Fruit fly (Drosophila melanogaster): ENCODE data around the gene Hers.
A peak's percentile ranks its signal among the peaks of the same experiment; 100 is the strongest.

The Hers gene

dm6 chrX:19889128-19889756, 23.3 kb downstream of the Hers start (continued):
- peak; percentile 70 for TF ChIP-seq Hand (GFP tag; optimal IDR thresholded peaks at IDR 0.05)
- peak; percentile 89 for TF ChIP-seq sd (tag; optimal IDR thresholded peaks at IDR 0.05)
- TF ChIP-seq sens (GFP tag), result peak; percentile 99
- peak; percentile 82 for TF ChIP-seq chm (GFP tag; IDR thresholded peaks at IDR 0.05)
- peak; percentile 88 for TF ChIP-seq pum (GFP tag; optimal IDR thresholded peaks at IDR 0.05)
- no peak for TF ChIP-seq Bgb (GFP tag; IDR thresholded peaks at IDR 0.05; ENCODE audit: partially characterized antibody)
- peak; percentile 83 for TF ChIP-seq ranshi (GFP tag; IDR thresholded peaks at IDR 0.05)
- peak in 1 of 2 experiments; percentile 57 for TF ChIP-seq tll (GFP tag; optimal IDR thresholded peaks at IDR 0.05)
- peak; percentile 81 for TF ChIP-seq CG16863 (GFP tag; optimal IDR thresholded peaks at IDR 0.05)
- peak; percentile 40 for TF ChIP-seq B-H2 (GFP tag; optimal IDR thresholded peaks at IDR 0.05)
- TF ChIP-seq CG17612 (GFP tag; IDR thresholded peaks at IDR 0.05), result peak; percentile 46; the same call in 1 of the 2 replicates
- TF ChIP-seq fu2 (GFP tag; optimal IDR thresholded peaks at IDR 0.05), result peak; percentile 85
- peak; percentile 42 for TF ChIP-seq CG15479 (GFP tag; optimal IDR thresholded peaks at IDR 0.05)
- peak; percentile 37 for TF ChIP-seq CG14965 (GFP tag; optimal IDR thresholded peaks at IDR 0.05; ENCODE audit: borderline replicate concordance)
- TF ChIP-seq Scr (GFP tag; IDR thresholded peaks at IDR 0.05; ENCODE audit: partially characterized antibody), result no peak
- peak; percentile 68 for TF ChIP-seq disco-r (GFP tag; optimal IDR thresholded peaks at IDR 0.05)
- peak; percentile 84 for TF ChIP-seq unpg (GFP tag; optimal IDR thresholded peaks at IDR 0.05)
- TF ChIP-seq CG32772 (GFP tag; IDR thresholded peaks at IDR 0.05), result peak; percentile 71
- TF ChIP-seq usp (GFP tag; optimal IDR thresholded peaks at IDR 0.05), result no peak
- peak; percentile 91 for TF ChIP-seq pnt (GFP tag; optimal IDR thresholded peaks at IDR 0.05)
- TF ChIP-seq CG10565 (GFP tag; optimal IDR thresholded peaks at IDR 0.05), result no peak
- peak; percentile 40 for TF ChIP-seq CG6765 (GFP tag; optimal IDR thresholded peaks at IDR 0.05)
- peak; percentile 61 for TF ChIP-seq CG3065 (GFP tag; optimal IDR thresholded peaks at IDR 0.05)
- TF ChIP-seq CG15696 (tag; optimal IDR thresholded peaks at IDR 0.05), result peak; percentile 87
- no peak for TF ChIP-seq CG6791 (GFP tag; IDR thresholded peaks at IDR 0.05; ENCODE audit: partially characterized antibody)
- peak; percentile 39; the same call in 1 of the 2 replicates for TF ChIP-seq CG5953 (GFP tag; IDR thresholded peaks at IDR 0.05)
- peak; percentile 84 for TF ChIP-seq CG31441 (GFP tag; IDR thresholded peaks at IDR 0.05)
- TF ChIP-seq CG11247 (GFP tag; IDR thresholded peaks at IDR 0.05), result peak; percentile 62; the same call in 1 of the 2 replicates
- TF ChIP-seq CG17186 (GFP tag; optimal IDR thresholded peaks at IDR 0.05), result peak; percentile 23
- TF ChIP-seq CG33213 (GFP tag; optimal IDR thresholded peaks at IDR 0.05), result peak; percentile 78
- TF ChIP-seq zfh1 (GFP tag; IDR thresholded peaks at IDR 0.05), result peak; percentile 87
- peak; percentile 64; the same call in 1 of the 2 replicates for TF ChIP-seq cas (GFP tag; IDR thresholded peaks at IDR 0.05)
- peak; percentile 62 for TF ChIP-seq klu (GFP tag; IDR thresholded peaks at IDR 0.05)
- peak; percentile 88 for TF ChIP-seq CG14014 (GFP tag; IDR thresholded peaks at IDR 0.05)
- peak; percentile 9 for TF ChIP-seq CG30020 (tag; optimal IDR thresholded peaks at IDR 0.05)
- peak; percentile 84 for TF ChIP-seq CG10979 (tag; optimal IDR thresholded peaks at IDR 0.05)
- TF ChIP-seq da (GFP tag; optimal IDR thresholded peaks at IDR 0.05), result peak; percentile 57
- TF ChIP-seq dmrt11E (tag; optimal IDR thresholded peaks at IDR 0.05), result peak; percentile 92
- TF ChIP-seq pfk (GFP tag; optimal IDR thresholded peaks at IDR 0.05), result no peak
- TF ChIP-seq lov (optimal IDR thresholded peaks at IDR 0.05), result no peak
- TF ChIP-seq lov (GFP tag; IDR thresholded peaks at IDR 0.05), result peak; percentile 78; the same call in 2 of the 3 replicates
- TF ChIP-seq so (GFP tag; IDR thresholded peaks at IDR 0.05), result peak; percentile 64; the same call in 2 of the 3 replicates
- TF ChIP-seq Atf6 (GFP tag; IDR thresholded peaks at IDR 0.05), result peak; percentile 81
- TF ChIP-seq CG5245 (GFP tag; optimal IDR thresholded peaks at IDR 0.05), result peak; percentile 63
- TF ChIP-seq CG7928 (GFP tag; optimal IDR thresholded peaks at IDR 0.05), result peak; percentile 7
- peak; percentile 55 for TF ChIP-seq cato (GFP tag; optimal IDR thresholded peaks at IDR 0.05; ENCODE audit: borderline replicate concordance)
- TF ChIP-seq CG4617 (GFP tag; optimal IDR thresholded peaks at IDR 0.05; ENCODE audit: borderline replicate concordance), result peak; percentile 56
- TF ChIP-seq CG4328 (GFP tag; optimal IDR thresholded peaks at IDR 0.05), result peak; percentile 12
- TF ChIP-seq CG18262 (tag; optimal IDR thresholded peaks at IDR 0.05), result peak; percentile 85
